Worm (Caenorhabditis elegans): ENCODE measurements around the gene rnp-1.

rnp-1 gene

DNA sequence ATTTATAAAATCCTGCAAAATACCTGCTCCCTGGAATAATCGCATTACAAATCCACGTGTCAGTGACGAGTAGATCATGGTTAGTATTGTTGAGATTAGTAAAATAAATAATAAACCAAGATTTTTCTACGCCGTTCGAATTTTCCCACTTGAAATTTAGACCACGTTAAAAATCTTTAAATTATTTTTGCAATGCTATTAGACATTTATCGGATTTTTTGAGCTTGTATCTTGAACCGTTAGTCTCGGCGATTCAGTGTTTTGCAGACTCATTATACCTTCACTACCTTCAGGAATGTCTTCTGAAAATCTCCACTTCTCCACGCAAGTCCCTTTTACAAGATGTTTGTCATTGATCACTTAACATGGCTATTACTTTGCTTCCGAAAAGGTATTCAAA, 29.9 kb upstream of the rnp-1 start, which contains the start of gene C27A7.5:
C27A7.5 (minus strand) TSS at position 101 of the 400 bp plus-strand sequence.
- TF ChIP-seq lin-15B (tag; optimal IDR thresholded peaks at IDR 0.05) (no peak), fkh-2 (tag; optimal IDR thresholded peaks at IDR 0.05) (no peak), nhr-77 (tag; optimal IDR thresholded peaks at IDR 0.05) (no peak), ZK546.5 (tag; optimal IDR thresholded peaks at IDR 0.05) (no peak), nhr-237 (tag; optimal IDR thresholded peaks at IDR 0.05) (no peak), ztf-11 (tag; optimal IDR thresholded peaks at IDR 0.05) (no peak), R02D3.7 (tag; optimal IDR thresholded peaks at IDR 0.05) (no peak), ceh-9 (tag; optimal IDR thresholded peaks at IDR 0.05) (no peak), nhr-23 (tag; optimal IDR thresholded peaks at IDR 0.05) (no peak), nhr-25 (tag; optimal IDR thresholded peaks at IDR 0.05) (no peak), nhr-67 (tag; optimal IDR thresholded peaks at IDR 0.05) (no peak), fos-1 (tag; optimal IDR thresholded peaks at IDR 0.05) (no peak)

DNA sequence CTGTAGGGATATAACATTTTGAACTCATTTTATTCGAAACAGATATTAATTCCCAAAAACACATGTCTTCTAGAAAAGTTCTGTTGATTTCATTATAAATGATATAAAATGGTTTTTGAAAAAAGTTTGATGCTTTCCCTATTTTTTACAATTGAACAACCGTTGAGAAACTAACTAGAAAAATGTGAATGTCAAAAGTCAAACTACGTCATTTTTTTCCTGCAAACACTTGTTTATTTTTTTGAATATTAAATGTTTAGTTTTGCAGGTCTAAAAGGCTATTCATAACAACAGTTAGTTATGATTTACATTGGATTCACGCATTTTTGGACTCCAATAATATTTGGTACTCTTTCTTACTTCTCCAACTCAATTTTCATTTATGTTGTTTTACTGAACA, 29.2 kb upstream of the rnp-1 start, which contains the start of gene srj-4:
srj-4 (plus strand) TSS at position 301 of the 400 bp plus-strand sequence.
- TF ChIP-seq mml-1 (tag; optimal IDR thresholded peaks at IDR 0.05) (no peak), elt-2 (tag; optimal IDR thresholded peaks at IDR 0.05) (no peak), elt-3 (tag; optimal IDR thresholded peaks at IDR 0.05) (no peak), lin-15B (tag; optimal IDR thresholded peaks at IDR 0.05) (no peak), egl-27 (tag; optimal IDR thresholded peaks at IDR 0.05) (no peak), nhr-12 (tag; optimal IDR thresholded peaks at IDR 0.05) (no peak), fkh-10 (GFP tag; optimal IDR thresholded peaks at IDR 0.05) (no peak), nhr-23 (tag; optimal IDR thresholded peaks at IDR 0.05) (no peak), snpc-4 (tag; optimal IDR thresholded peaks at IDR 0.05) (no peak), unc-62 (GFP tag; optimal IDR thresholded peaks at IDR 0.05) (no peak), aly-2 (tag; optimal IDR thresholded peaks at IDR 0.05) (no peak), nhr-237 (tag; optimal IDR thresholded peaks at IDR 0.05) (no peak), nhr-11 (tag; optimal IDR thresholded peaks at IDR 0.05) (no peak), jun-1 (tag; optimal IDR thresholded peaks at IDR 0.05) (no peak), ama-1 (optimal IDR thresholded peaks at IDR 0.05) (no peak), nhr-77 (tag; optimal IDR thresholded peaks at IDR 0.05) (no peak), pha-4 (tag; optimal IDR thresholded peaks at IDR 0.05) (no peak), skn-1 (tag; optimal IDR thresholded peaks at IDR 0.05) (no peak), ceh-82 (tag; optimal IDR thresholded peaks at IDR 0.05) (no peak)

- TF ChIP-seq nfya-1 (tag; optimal IDR thresholded peaks at IDR 0.05; ENCODE audit: insufficient read depth) (no peak), ceh-16 (tag; optimal IDR thresholded peaks at IDR 0.05) (no peak), eor-1 (tag; optimal IDR thresholded peaks at IDR 0.05) (no peak), lin-15B (tag; optimal IDR thresholded peaks at IDR 0.05) (no peak), elt-3 (tag; optimal IDR thresholded peaks at IDR 0.05) (no peak), pha-4 (tag; optimal IDR thresholded peaks at IDR 0.05) (no peak), unc-62 (GFP tag; optimal IDR thresholded peaks at IDR 0.05) (no peak), nhr-12 (tag; optimal IDR thresholded peaks at IDR 0.05) (no peak)
Measured at ce11 chrV:12167031-12167430, 25.0 kb upstream of the rnp-1 start.

- no peak for TF ChIP-seq lin-15B (tag; optimal IDR thresholded peaks at IDR 0.05)
- no peak for TF ChIP-seq daf-12 (tag; optimal IDR thresholded peaks at IDR 0.05)
- no peak for TF ChIP-seq nhr-67 (tag; optimal IDR thresholded peaks at IDR 0.05)
- no peak for TF ChIP-seq lsy-12 (tag; optimal IDR thresholded peaks at IDR 0.05)
- TF ChIP-seq nhr-43 (tag; optimal IDR thresholded peaks at IDR 0.05; ENCODE audit: poor library complexity, severe bottlenecking) = no peak
- no peak for TF ChIP-seq unc-62 (GFP tag; optimal IDR thresholded peaks at IDR 0.05)
- no peak for TF ChIP-seq nhr-25 (tag; optimal IDR thresholded peaks at IDR 0.05)
- no peak for TF ChIP-seq egl-5 (tag; optimal IDR thresholded peaks at IDR 0.05)
- TF ChIP-seq eor-1 (tag; optimal IDR thresholded peaks at IDR 0.05) = no peak
- no peak for TF ChIP-seq pha-4 (tag; optimal IDR thresholded peaks at IDR 0.05)
- no peak for TF ChIP-seq mdl-1 (tag; optimal IDR thresholded peaks at IDR 0.05)
- no peak for TF ChIP-seq nfya-1 (tag; optimal IDR thresholded peaks at IDR 0.05; ENCODE audit: insufficient read depth)
Measured at ce11 chrV:12167653-12168052, 24.4 kb upstream of the rnp-1 start, which contains the start of gene col-37. Gene col-37 (minus strand): TSS chrV:12167753.

DNA sequence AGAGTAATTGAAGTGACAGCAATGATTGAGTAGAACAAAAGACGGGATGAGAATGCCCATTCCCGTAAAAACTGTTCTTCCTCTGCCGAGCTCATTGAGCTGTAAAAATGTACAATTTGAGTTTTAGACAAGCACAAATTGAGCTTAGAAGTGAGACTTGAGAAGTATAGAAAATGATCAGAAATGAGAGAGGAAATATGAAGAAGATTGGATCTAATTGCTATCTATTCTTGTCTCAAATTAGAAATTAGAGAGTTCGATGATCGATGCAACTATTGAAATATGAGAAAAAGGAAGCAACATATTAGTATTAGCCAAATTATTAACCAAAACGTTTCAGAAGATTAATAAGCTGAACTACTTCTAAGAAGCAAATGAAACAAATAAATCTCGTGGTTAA, 22.0 kb upstream of the rnp-1 start, which contains the start of gene ZK863.1:
ZK863.1 (minus strand) TSS at position 101 of the 400 bp plus-strand sequence.
- TF ChIP-seq aly-2 (tag; optimal IDR thresholded peaks at IDR 0.05) (no peak), ama-1 (optimal IDR thresholded peaks at IDR 0.05) (no peak), ceh-82 (tag; optimal IDR thresholded peaks at IDR 0.05) (no peak), elt-3 (tag; optimal IDR thresholded peaks at IDR 0.05) (no peak), lin-15B (tag; optimal IDR thresholded peaks at IDR 0.05) (no peak), lin-39 (tag; optimal IDR thresholded peaks at IDR 0.05) (no peak), egl-5 (tag; optimal IDR thresholded peaks at IDR 0.05) (no peak), snpc-4 (tag; optimal IDR thresholded peaks at IDR 0.05) (no peak), tbx-2 (tag; optimal IDR thresholded peaks at IDR 0.05) (no peak)

Measured in whole organism, L3 larva.